Worm (Caenorhabditis elegans): ENCODE measurements around the gene F14D7.1.

DNA sequence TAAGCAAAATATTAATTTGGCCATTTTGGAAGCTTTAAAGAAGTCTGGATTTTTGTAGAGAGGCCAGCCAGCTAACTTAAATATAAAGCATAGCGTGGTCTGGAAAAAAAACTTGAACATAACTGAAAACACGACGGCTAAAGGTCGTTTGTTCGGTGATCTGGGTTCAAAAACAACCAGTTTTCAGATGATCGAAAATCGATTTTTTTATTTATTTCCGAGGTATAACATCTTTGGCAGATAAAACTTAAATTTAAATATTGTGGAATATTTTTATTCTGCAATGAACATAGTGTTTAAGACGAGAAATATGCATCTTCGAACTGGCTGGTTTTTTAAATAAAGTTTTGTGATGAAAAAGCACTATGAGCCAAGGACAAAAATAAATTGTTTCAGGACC, 20.6 kb downstream of the F14D7.1 start, which contains the start of gene F40G12.4:
- TF ChIP-seq him-1 (tag; optimal IDR thresholded peaks at IDR 0.05) = no peak
- TF ChIP-seq dao-5 (tag; optimal IDR thresholded peaks at IDR 0.05) = no peak

All from whole organism, L4/young adult.